Worm (Caenorhabditis elegans) whole organism, late embryonic: Measurements from ENCODE around the gene sptl-3.

Source experiments
- hlh-15 ChIP-seq: sonication (generic microtip); optimal IDR thresholded peaks from 2 replicates; lab custom pipeline; 2016; ENCODE audit warnings: missing genetic modification characterization, missing compliant biosample characterization
- madf-2 ChIP-seq: sonication (generic microtip); optimal IDR thresholded peaks from 2 replicates; lab custom pipeline; 2017; ENCODE audit warnings: missing genetic modification characterization, missing compliant biosample characterization

- TF ChIP-seq madf-2 (no peak), hlh-15 (tag; lab: Kevin White, UChicago) (no peak)
Observed at ce11 chrV:13873323-13873722, 19.8 kb upstream of the sptl-3 start.
